Worm (Caenorhabditis elegans) whole organism, L4/young adult: ENCODE data around the gene K09C4.9.

Source experiments
- W03F9.2 ChIP-seq: fragments of 150-350 bp; optimal IDR thresholded peaks from 2 replicates; lab custom pipeline; 2014; ENCODE audit warnings: missing biosample characterization, missing genetic modification characterization
- dao-5 ChIP-seq: sonication (generic microtip); optimal IDR thresholded peaks from 2 replicates; lab custom pipeline; 2016; ENCODE audit warnings: missing genotype, missing genetic modification characterization, moderate library complexity, missing compliant biosample characterization
- him-1 ChIP-seq: sonication (generic microtip); optimal IDR thresholded peaks from 2 replicates; lab custom pipeline; 2016; ENCODE audit warnings: missing genotype, missing genetic modification reagents, missing genetic modification characterization, missing compliant biosample characterization

The K09C4.9 gene

DNA sequence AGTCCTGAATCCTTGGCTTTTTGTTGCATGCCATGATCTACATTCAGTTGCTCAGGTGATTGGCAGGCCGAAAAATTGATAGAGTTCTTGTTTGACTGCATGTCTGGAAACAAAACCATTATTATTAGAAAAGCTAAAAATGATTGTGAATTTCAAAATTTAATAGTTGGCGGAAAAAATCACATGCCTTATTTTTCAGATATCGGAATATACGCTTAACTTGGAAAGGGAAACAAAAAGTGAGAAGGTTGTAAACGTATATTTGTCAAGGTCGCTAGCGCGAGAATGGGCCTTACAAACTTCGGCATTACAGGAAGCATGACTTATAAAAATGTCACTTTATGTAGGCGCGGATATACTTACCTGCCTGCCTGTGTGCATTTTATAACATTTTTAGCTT lies at the start of gene K09C4.9:
Gene K09C4.9, minus strand, starts transcription at position 101 of the 400 bp plus-strand sequence.
- TF ChIP-seq W03F9.2 (tag; lab: Kevin White, UChicago) (no peak), dao-5 (tag; lab: Kevin White, UChicago) (no peak), him-1 (tag; lab: Kevin White, UChicago) (no peak)

DNA sequence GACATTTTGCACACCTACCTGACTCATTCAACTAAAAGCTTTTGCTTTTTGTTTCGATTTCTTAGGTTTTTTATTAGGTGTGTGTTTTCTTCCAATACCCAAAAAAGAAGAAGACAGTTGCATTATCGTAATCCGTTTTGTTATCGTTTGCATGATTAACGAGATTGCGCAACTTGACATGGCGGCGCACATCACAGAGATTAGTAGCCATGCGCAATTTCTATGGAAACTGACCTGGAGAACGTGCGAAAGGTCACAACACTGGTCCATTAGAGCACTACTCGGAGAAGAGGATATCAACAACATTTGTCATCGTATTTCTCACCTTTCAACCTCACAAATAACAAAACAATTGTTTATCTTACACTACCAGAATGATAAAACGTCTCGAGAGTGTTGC lies 45.3 kb upstream of the K09C4.9 start:
- TF ChIP-seq dao-5 (tag; lab: Kevin White, UChicago) (no peak), him-1 (tag; lab: Kevin White, UChicago) (no peak), W03F9.2 (tag; lab: Kevin White, UChicago) (no peak)

DNA sequence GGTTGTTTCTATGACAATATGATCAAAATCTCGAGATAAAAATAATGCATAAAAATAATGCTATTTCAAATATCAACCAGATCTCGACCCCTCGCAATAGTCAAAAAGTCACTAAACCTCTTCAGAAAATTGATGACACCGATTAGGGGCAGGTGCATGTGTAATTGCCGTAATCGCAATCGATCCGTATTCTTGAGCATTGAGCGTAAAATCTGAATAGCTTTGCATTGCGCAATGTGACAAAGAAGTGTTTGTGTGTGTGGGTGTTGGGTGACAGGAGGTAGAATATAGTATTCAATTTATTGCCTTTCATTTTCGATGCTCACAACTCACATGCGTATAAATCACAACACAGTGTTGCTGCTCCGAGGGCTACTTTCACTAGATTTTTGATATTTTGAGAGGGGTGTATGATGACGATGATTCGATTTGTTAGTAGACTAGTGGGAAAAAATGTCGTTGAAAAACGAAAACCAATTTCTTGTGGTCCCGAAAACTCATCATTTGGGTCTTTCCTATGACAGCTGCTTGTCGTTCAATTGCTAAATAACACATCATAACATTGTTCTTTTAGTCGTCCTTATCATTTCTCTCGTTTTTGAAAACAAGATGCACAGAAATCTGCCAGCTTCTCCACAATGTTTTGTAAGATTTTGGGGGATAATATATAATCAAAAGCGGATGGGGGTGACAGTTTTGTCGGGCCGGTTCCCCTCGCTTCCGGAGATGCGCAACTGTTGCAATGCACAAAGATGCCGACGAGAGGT lies 44.5 kb upstream of the K09C4.9 start:
- TF ChIP-seq dao-5 (tag; lab: Kevin White, UChicago) (no peak), him-1 (tag; lab: Kevin White, UChicago) (no peak), W03F9.2 (tag; lab: Kevin White, UChicago) (no peak)

DNA sequence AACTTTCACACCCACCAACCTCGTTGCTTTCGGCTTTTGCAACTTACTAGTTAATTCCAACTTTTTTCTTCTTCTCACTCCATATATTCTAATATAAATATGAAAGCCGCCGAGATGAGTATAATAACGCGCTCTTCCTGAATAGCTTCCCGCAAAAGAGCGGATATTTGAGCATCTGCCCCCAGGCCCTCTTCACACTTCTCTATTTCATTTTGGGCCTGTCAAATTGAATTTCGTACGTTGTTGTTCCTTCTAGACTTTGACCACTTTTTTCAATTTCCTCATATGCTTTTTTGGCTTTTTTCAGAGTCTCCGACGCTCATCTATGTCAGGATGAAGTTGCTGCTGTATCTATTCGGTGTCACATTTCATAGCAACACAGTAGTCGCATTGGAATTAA lies 43.4 kb upstream of the K09C4.9 start, which contains the start of gene ddr-2:
Gene ddr-2, plus strand, starts transcription at position 301 of the 400 bp plus-strand sequence.
- TF ChIP-seq dao-5 (tag; lab: Kevin White, UChicago): no peak
- no peak for TF ChIP-seq him-1 (tag; lab: Kevin White, UChicago)
- no peak for TF ChIP-seq W03F9.2 (tag; lab: Kevin White, UChicago)

DNA sequence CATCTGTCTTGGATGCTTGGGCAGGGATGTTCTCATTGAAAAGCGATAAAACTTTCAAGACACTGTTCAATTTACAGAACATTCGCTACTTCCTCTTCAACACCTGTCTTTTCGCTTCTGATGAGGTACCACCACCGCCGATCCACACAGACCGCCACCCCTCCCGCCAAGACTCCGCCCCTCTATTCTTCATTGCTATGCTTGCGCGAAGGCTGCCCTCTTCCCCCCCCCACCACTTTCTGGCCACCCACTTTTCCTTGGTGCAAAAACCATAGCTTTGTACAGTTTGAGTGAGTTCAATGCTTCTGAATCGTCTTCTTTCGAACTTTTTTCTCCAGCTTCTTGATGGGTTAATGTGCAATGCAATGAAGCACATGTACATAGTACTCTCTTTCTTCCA lies 42.4 kb upstream of the K09C4.9 start:
- TF ChIP-seq W03F9.2 (tag; lab: Kevin White, UChicago) (no peak), dao-5 (tag; lab: Kevin White, UChicago) (no peak), him-1 (tag; lab: Kevin White, UChicago) (no peak)

DNA sequence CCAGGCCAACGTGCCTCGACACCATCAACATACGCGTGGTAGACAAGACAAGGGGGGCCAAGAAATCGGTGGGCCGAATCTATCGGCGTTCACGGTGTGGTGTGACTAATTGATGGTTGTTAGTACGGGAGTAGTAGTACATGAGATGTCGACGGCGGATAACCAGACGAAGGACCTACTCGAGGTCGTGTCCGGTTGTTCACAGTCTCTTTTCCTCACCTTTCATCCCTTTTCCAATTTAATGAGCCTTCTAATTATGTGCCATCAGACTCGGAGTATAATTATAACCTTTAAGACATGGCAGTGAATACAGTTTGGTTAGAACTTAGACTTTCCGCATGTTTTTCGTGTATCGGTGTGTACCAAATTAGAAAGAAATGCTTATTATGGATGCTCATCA lies 39.1 kb upstream of the K09C4.9 start:
- TF ChIP-seq him-1 (tag; lab: Kevin White, UChicago): no peak

DNA sequence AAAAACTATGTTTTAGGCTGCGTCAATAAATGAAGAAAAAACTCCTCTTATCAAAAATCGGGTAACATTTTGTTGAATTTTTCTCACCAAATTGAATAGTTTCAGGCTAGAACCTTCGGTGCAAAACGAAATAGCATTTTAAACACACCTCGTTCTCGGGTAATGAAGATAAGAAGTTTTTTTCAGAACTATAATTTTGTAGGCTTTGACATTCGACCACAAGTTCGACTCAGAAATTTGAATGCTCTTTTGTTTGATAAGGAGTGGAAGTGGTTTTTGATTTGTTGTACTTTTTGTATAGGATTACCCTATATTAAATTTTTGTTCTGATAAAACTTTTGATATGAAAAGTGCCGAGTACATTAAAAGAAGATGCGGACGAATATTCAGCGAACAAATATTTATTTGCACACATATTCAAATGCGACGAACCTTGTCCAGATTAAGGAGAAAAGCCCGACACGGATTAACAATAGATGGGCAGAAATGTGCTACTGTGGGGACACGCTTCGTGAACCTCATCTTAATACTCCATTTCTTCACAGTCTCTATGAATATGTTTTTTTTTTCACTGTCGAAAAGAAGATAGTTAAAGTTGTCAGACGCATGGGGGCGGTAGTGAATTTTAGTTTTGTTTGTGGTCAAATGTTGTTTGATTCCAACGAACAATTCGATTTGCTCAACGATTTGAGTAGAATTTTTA lies 35.2 kb upstream of the K09C4.9 start:
- TF ChIP-seq him-1 (tag; lab: Kevin White, UChicago) (no peak), W03F9.2 (tag; lab: Kevin White, UChicago) (no peak), dao-5 (tag; lab: Kevin White, UChicago) (no peak)

DNA sequence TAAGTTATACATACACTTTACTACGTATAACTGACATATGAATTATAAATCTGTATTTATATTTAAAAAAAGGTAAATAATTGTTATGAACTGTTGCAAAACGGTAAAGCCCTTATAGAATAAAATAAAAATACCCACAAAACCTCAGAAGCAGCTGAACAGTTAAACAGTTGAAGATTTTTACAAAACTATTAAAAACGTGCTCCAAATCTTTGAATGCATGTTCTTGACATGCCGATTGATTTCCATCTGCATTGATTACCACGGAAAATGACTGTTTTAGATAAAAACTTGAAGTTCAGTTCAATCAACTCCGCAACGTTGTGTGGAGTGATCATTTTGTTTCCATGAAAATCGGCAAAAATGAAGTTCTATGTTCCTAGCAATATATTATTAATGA lies 32.5 kb upstream of the K09C4.9 start, which contains the start of gene F11D5.7:
Gene F11D5.7, plus strand, starts transcription at position 301 of the 400 bp plus-strand sequence.
- TF ChIP-seq him-1 (tag; lab: Kevin White, UChicago) (no peak), W03F9.2 (tag; lab: Kevin White, UChicago) (no peak), dao-5 (tag; lab: Kevin White, UChicago) (no peak)

DNA sequence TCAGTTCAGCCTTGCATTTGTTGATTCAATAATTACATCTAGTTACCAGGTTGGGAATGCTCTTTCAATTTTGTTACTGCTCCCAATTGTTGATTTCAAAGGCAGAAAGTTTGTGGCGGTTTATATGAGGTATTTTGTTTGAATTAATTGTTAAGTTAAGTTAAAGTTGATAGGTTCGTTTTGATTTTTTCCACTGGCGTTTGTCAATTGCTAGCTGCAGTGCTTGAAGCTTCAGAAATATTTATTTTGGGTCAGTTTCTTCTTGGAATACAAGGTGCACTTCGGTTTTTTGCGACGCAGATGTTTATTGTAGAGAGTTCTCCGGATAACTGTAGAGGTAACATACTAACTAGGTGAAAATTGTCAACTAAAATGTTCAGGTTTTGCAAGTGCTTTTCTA lies 30.2 kb upstream of the K09C4.9 start, which contains the start of gene F11D5.5:
Gene F11D5.5, plus strand, starts transcription at position 301 of the 400 bp plus-strand sequence.
- TF ChIP-seq him-1 (tag; lab: Kevin White, UChicago) (no peak), W03F9.2 (tag; lab: Kevin White, UChicago) (no peak)

DNA sequence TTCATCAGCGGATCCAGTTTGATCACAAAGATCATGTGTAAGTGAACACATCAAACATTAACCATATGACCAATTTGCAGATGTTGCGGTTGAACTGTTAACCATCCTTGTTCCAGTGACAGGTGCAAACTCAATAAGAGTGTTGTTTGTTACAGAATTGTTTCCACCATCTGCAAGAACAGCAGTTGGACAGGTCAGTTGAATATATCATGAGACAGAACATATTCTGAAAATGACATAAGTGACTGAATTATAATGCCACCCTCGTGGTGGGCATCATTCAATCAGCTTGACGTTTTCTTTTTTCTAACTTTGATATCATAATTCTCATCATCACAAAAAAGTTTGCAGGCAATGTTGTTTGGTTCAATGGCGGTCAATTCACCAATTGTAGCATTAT lies 29.0 kb upstream of the K09C4.9 start:
- TF ChIP-seq him-1 (tag; lab: Kevin White, UChicago) (no peak), W03F9.2 (tag; lab: Kevin White, UChicago) (no peak), dao-5 (tag; lab: Kevin White, UChicago) (no peak)

DNA sequence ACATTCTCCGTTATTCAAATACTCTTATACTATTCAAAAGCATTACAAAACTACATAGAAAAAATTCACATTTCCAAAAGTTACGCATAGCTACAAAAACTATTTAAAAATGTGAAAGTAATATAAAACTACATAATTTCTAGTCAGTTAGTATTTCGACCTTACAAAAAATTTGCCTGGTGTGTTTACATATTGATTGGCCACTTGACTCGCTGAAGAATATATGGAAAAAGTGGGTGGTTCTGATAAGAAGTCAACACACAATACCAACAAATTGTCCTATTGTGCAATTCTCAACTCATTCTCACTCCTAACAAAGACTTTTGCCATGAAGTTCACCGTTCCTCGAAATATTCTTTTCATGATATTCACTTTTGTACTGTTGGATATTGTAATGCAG lies 27.0 kb upstream of the K09C4.9 start, which contains the start of gene K09C4.1:
Gene K09C4.1, plus strand, starts transcription at position 301 of the 400 bp plus-strand sequence.
- TF ChIP-seq him-1 (tag; lab: Kevin White, UChicago) (no peak), dao-5 (tag; lab: Kevin White, UChicago) (no peak), W03F9.2 (tag; lab: Kevin White, UChicago) (no peak)

DNA sequence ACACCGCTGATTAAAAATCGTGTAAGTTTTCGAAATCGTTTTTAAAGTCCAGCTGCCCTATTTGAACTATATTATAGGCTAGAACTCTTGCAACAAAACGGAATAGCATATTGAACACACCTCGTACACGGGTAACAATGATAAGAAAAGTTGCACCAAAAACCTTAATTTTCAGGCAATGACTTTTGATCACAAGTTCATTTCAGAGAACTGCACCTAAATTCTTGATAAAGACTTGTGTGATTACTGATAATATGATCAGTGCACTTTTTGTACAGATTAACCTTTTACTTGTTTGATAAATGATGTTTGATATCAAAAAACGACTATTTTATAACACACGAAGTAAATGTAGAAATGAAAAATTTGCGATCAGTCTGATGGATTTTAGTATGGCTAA lies 26.2 kb upstream of the K09C4.9 start:
- TF ChIP-seq dao-5 (tag; lab: Kevin White, UChicago) (no peak), him-1 (tag; lab: Kevin White, UChicago) (no peak), W03F9.2 (tag; lab: Kevin White, UChicago) (no peak)

DNA sequence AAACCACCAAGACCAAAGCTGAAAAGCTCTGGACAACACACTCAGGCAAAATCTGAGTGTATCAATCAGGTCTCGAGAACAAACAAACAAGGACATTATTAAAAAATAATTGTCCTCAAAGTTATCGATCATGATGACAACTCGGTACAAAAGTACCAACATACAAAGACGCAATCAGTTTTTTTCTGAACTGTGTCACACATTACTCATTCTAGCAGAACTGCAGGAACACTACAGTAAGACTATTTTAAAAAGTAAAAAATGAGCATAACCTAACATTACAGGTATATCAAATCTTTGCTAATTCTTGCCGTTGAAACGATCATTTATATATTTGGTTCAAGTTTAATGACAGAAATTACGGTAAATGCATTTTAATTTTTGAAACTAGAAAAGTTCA lies 24.6 kb upstream of the K09C4.9 start, which contains the start of gene K09C4.2:
Gene K09C4.2, plus strand, starts transcription at position 301 of the 400 bp plus-strand sequence.
- TF ChIP-seq W03F9.2 (tag; lab: Kevin White, UChicago): no peak
- no peak for TF ChIP-seq dao-5 (tag; lab: Kevin White, UChicago)
- TF ChIP-seq him-1 (tag; lab: Kevin White, UChicago): no peak
